Fruit fly (Drosophila melanogaster) whole organism, embryonic: ENCODE results near the gene Z600.

ENCODE experiments used
- Adf1 ChIP-seq: fragments of 200-800 bp; sonication (Bioruptor generic); IDR thresholded peaks from 2 replicates; pipeline ENCODE4 v1.3.6; 2022; ENCODE audit warnings: missing biosample characterization, missing genetic modification characterization
- Asciz ChIP-seq: fragments of 200-800 bp; sonication (Bioruptor generic); optimal IDR thresholded peaks from 2 replicates; lab custom pipeline; 2017; ENCODE audit warnings: missing biosample characterization, mild to moderate bottlenecking, missing genetic modification characterization, missing genetic modification reagents
- Awh ChIP-seq: fragments of 200-800 bp; sonication (Bioruptor generic); IDR thresholded peaks from 2 replicates; pipeline ENCODE4, ENCODE4 v1.3.6; 2022; ENCODE audit warnings: missing biosample characterization, missing genetic modification characterization
- BEAF-32 ChIP-seq: fragments of 200-800 bp; sonication (Bioruptor generic); optimal IDR thresholded peaks from 3 replicates; lab custom pipeline; 2017; ENCODE audit warnings: missing biosample characterization, missing genetic modification characterization, mild to moderate bottlenecking, moderate library complexity, missing genetic modification reagents
- CG13424 ChIP-seq: fragments of 200-800 bp; sonication (Bioruptor generic); optimal IDR thresholded peaks from 2 replicates; lab custom pipeline; 2019; ENCODE audit warnings: missing biosample characterization, mild to moderate bottlenecking, missing genetic modification characterization, moderate library complexity
- CG15601 ChIP-seq: fragments of 200-800 bp; sonication (Bioruptor generic); optimal IDR thresholded peaks from 3 replicates; lab custom pipeline; 2019; ENCODE audit warnings: missing biosample characterization, mild to moderate bottlenecking, missing genetic modification characterization, moderate library complexity
- CG17385 ChIP-seq: fragments of 200-800 bp; sonication (Bioruptor generic); optimal IDR thresholded peaks from 3 replicates; lab custom pipeline; 2018; ENCODE audit warnings: missing biosample characterization, mild to moderate bottlenecking, missing genetic modification characterization
- CG18599 ChIP-seq: fragments of 200-800 bp; sonication (Bioruptor generic); optimal IDR thresholded peaks from 3 replicates; lab custom pipeline; 2017; ENCODE audit warnings: missing biosample characterization, missing genetic modification characterization, mild to moderate bottlenecking, moderate library complexity, missing genetic modification reagents
- CG2199 ChIP-seq: fragments of 200-800 bp; sonication (Bioruptor generic); IDR thresholded peaks from 3 replicates; pipeline ENCODE4 v1.3.6; 2022; ENCODE audit warnings: missing biosample characterization, missing genetic modification characterization
- CG34376 ChIP-seq: fragments of 200-800 bp; sonication (Bioruptor generic); optimal IDR thresholded peaks from 2 replicates; lab custom pipeline; 2018; ENCODE audit warnings: missing biosample characterization, mild to moderate bottlenecking, missing genetic modification characterization
- CG34422 ChIP-seq: fragments of 200-800 bp; sonication (Bioruptor generic); IDR thresholded peaks from 3 replicates; pipeline ENCODE4 v1.3.6; 2022; ENCODE audit warnings: missing biosample characterization, missing genetic modification characterization
- CG5180 ChIP-seq: fragments of 200-800 bp; sonication (Bioruptor generic); optimal IDR thresholded peaks from 3 replicates; lab custom pipeline; 2017; ENCODE audit warnings: missing biosample characterization, missing genetic modification characterization, mild to moderate bottlenecking, moderate library complexity, missing genetic modification reagents
- CG8290 ChIP-seq, 3 experiments: fragments of 200-800 bp; sonication (Bioruptor generic); optimal IDR thresholded peaks; 2 replicates each; lab custom pipeline; 2016 to 2019; ENCODE audit warnings: missing biosample characterization in 3 of 3, missing genetic modification characterization in 3 of 3, mild to moderate bottlenecking in 2 of 3, moderate library complexity in 1 of 3
- CG9609 ChIP-seq: fragments of 200-800 bp; sonication (Bioruptor generic); optimal IDR thresholded peaks from 3 replicates; lab custom pipeline; 2016; ENCODE audit warnings: missing biosample characterization, missing genetic modification characterization
- Deaf1 ChIP-seq: fragments of 200-800 bp; optimal IDR thresholded peaks from 3 replicates; lab custom pipeline; 2019; ENCODE audit warnings: missing biosample characterization, mild to moderate bottlenecking, missing genetic modification characterization, moderate library complexity
- Dip2 ChIP-seq: fragments of 200-800 bp; sonication (Bioruptor generic); IDR thresholded peaks from 2 replicates; pipeline ENCODE4 v1.3.6; 2022; ENCODE audit warnings: missing biosample characterization, missing genetic modification characterization
- Dll ChIP-seq: fragments of 200-800 bp; sonication (Bioruptor generic); IDR thresholded peaks from 4 replicates; pipeline ENCODE4 v1.3.6; 2022; ENCODE audit warnings: missing biosample characterization, missing genetic modification characterization; ENCODE audit not compliant: partially characterized antibody
- GATAe ChIP-seq: fragments of 200-800 bp; sonication (Bioruptor generic); conservative IDR thresholded peaks from 2 replicates; pipeline ENCODE4 v1.3.6; 2022; ENCODE audit warnings: missing biosample characterization, missing genetic modification characterization
- Med ChIP-seq: fragments of 200-800 bp; sonication (Bioruptor generic); peaks from one replicate; lab custom pipeline; 2016; ENCODE audit warnings: missing biosample characterization, missing genetic modification characterization, mild to moderate bottlenecking, inconsistent platforms, moderate library complexity
- Meics ChIP-seq: fragments of 200-800 bp; sonication (Bioruptor generic); optimal IDR thresholded peaks from 2 replicates; lab custom pipeline; 2017; ENCODE audit warnings: missing biosample characterization, mild to moderate bottlenecking, missing genetic modification characterization
- Nf-YB ChIP-seq: fragments of 200-800 bp; sonication (Bioruptor generic); optimal IDR thresholded peaks from 3 replicates; lab custom pipeline; 2019; ENCODE audit warnings: missing biosample characterization, mild to moderate bottlenecking, missing genetic modification characterization, moderate library complexity
- Oaz ChIP-seq: fragments of 200-800 bp; sonication (Bioruptor generic); IDR thresholded peaks from 2 replicates; pipeline ENCODE4 v1.3.6; 2022; ENCODE audit warnings: missing biosample characterization, missing genetic modification characterization
- Poxn ChIP-seq: fragments of 200-800 bp; sonication (Bioruptor generic); IDR thresholded peaks from 2 replicates; pipeline ENCODE4 v1.3.6; 2022; ENCODE audit warnings: missing biosample characterization, missing genetic modification characterization
- Spps ChIP-seq: fragments of 200-800 bp; sonication (Bioruptor generic); optimal IDR thresholded peaks from 2 replicates; lab custom pipeline; 2018; ENCODE audit warnings: missing biosample characterization, mild to moderate bottlenecking, missing genetic modification characterization
- Usf ChIP-seq: fragments of 200-800 bp; sonication (Bioruptor generic); optimal IDR thresholded peaks from 2 replicates; lab custom pipeline; 2017; ENCODE audit warnings: missing genotype, missing biosample characterization, missing genetic modification characterization
- chm ChIP-seq: fragments of 200-800 bp; sonication (Bioruptor generic); IDR thresholded peaks from 2 replicates; pipeline ENCODE4 v1.3.6; 2022; ENCODE audit warnings: missing biosample characterization, missing genetic modification characterization
- cwo ChIP-seq: fragments of 200-800 bp; sonication (Bioruptor generic); optimal IDR thresholded peaks from 3 replicates; lab custom pipeline; 2017; ENCODE audit warnings: missing biosample characterization, missing genetic modification characterization, mild to moderate bottlenecking, moderate library complexity, missing genetic modification reagents
- exex ChIP-seq: fragments of 200-800 bp; sonication (Bioruptor generic); optimal IDR thresholded peaks from 4 replicates; lab custom pipeline; 2018; ENCODE audit warnings: missing biosample characterization, mild to moderate bottlenecking, missing genetic modification characterization, moderate library complexity
- fd3F ChIP-seq: fragments of 200-800 bp; sonication (Bioruptor generic); optimal IDR thresholded peaks from 2 replicates; lab custom pipeline; 2018; ENCODE audit warnings: missing biosample characterization, mild to moderate bottlenecking, missing genetic modification characterization, moderate library complexity
- lab ChIP-seq: fragments of 200-800 bp; sonication (Bioruptor generic); optimal IDR thresholded peaks from 3 replicates; lab custom pipeline; 2017; ENCODE audit warnings: missing biosample characterization, missing genetic modification characterization, mild to moderate bottlenecking, moderate library complexity, missing genetic modification reagents
- mirr ChIP-seq: fragments of 200-800 bp; sonication (Bioruptor generic); optimal IDR thresholded peaks from 3 replicates; lab custom pipeline; 2018; ENCODE audit warnings: missing biosample characterization, mild to moderate bottlenecking, missing genetic modification characterization
- pb ChIP-seq: fragments of 200-800 bp; sonication (Bioruptor generic); optimal IDR thresholded peaks from 3 replicates; lab custom pipeline; 2016; ENCODE audit warnings: missing biosample characterization, missing genetic modification characterization
- prd ChIP-seq, 3 experiments: fragments of >200 bp in 2 of 3; fragments of 200-800 bp in 1 of 3; sonication (Bioruptor generic) in 1 of 3; optimal IDR thresholded peaks in 2 of 3; IDR thresholded peaks in 1 of 3; 2 replicates in 2 of 3; 3 replicates in 1 of 3; pipeline versions ENCODE4 v1.3.6 to Lab custom; 2017 to 2022; ENCODE audit warnings: missing biosample characterization in 1 of 3, missing genetic modification characterization in 1 of 3
- salm ChIP-seq: fragments of 200-800 bp; sonication (Bioruptor generic); optimal IDR thresholded peaks from 2 replicates; lab custom pipeline; 2018; ENCODE audit warnings: missing biosample characterization, mild to moderate bottlenecking, missing genetic modification characterization
- so ChIP-seq: fragments of 200-800 bp; sonication (Bioruptor generic); IDR thresholded peaks from 3 replicates; pipeline ENCODE4 v1.3.6; 2022; ENCODE audit warnings: missing biosample characterization, missing genetic modification characterization
- sob ChIP-seq: fragments of 200-800 bp; sonication (Bioruptor generic); IDR thresholded peaks from 2 replicates; pipeline ENCODE4 v1.3.6; 2022; ENCODE audit warnings: missing biosample characterization, missing genetic modification characterization
- stc ChIP-seq: fragments of 200-800 bp; sonication (Bioruptor generic); IDR thresholded peaks from 2 replicates; pipeline ENCODE4 v1.3.6; 2022; ENCODE audit warnings: missing biosample characterization, missing genetic modification characterization
- stwl ChIP-seq: fragments of 200-800 bp; sonication (Bioruptor generic); optimal IDR thresholded peaks from 3 replicates; lab custom pipeline; 2018; ENCODE audit warnings: missing biosample characterization, mild to moderate bottlenecking, missing genetic modification characterization, moderate library complexity
- sug ChIP-seq: fragments of 200-800 bp; optimal IDR thresholded peaks from 2 replicates; lab custom pipeline; 2019; ENCODE audit warnings: missing biosample characterization, mild to moderate bottlenecking, missing genetic modification characterization, moderate library complexity

Z600 gene

DNA sequence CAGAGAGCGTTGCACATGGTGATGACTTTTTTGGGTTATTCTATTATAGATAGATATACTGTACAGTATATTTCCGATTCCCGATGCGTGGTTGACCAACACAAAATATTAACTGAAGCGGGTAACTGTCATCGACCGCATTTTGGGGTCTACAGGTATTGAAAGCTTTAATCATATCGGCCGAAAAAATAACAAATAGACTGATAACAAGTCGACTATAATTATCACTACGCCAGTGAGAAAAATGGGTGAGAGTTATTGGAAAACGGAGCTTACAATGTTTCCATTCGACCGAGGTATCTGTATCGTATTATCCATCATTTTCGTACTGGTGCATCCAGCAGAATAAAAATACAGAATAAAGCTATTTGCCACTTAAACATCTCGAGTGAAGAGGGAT is 9.5 kb downstream of the Z600 start:
- TF ChIP-seq Oaz (GFP tag; lab: Robert Waterston, UW) (no peak), pb (GFP tag; lab: Kevin White, UChicago) (no peak), GATAe (peak; percentile 42), Adf1 (GFP tag; lab: Robert Waterston, UW) (no peak), Dll (no peak), BEAF-32 (no peak), stc (GFP tag; lab: Robert Waterston, UW) (0 out of 2 replicates have a peak, but pooled peaks have one; percentile 19), chm (GFP tag; lab: Robert Waterston, UW) (no peak), Dip2 (no peak), sob (GFP tag; lab: Robert Waterston, UW) (no peak), Usf (GFP tag; lab: Kevin White, UChicago) (no peak), Med (GFP tag; lab: Kevin White, UChicago) (peak; percentile 29), prd (optimal IDR thresholded peaks at IDR 0.05; lab: Kevin White, UChicago) (no peak), prd (GFP tag; IDR thresholded peaks at IDR 0.05; lab: Robert Waterston, UW) (no peak), salm (tag; lab: Kevin White, UChicago) (no peak), Poxn (GFP tag; lab: Robert Waterston, UW) (no peak), Awh (no peak), stwl (tag; lab: Kevin White, UChicago) (no peak), CG13424 (tag; lab: Kevin White, UChicago) (no peak), Deaf1 (tag; lab: Kevin White, UChicago) (no peak), so (GFP tag; lab: Robert Waterston, UW) (no peak), CG34376 (GFP tag; lab: Kevin White, UChicago) (peak; percentile 12), lab (GFP tag; lab: Kevin White, UChicago) (peak; percentile 4), CG8290 (GFP tag; optimal IDR thresholded peaks at IDR 0.05; lab: Kevin White, UChicago) (no peak), CG8290 (tag; optimal IDR thresholded peaks at IDR 0.05; lab: Kevin White, UChicago) (peak in 1 of 2 experiments; percentile 17), sug (tag; lab: Kevin White, UChicago) (peak; percentile 3), CG2199 (GFP tag; lab: Robert Waterston, UW) (0 out of 3 replicates have a peak, but pooled peaks have one; percentile 56), mirr (peak; percentile 63), Spps (tag; lab: Kevin White, UChicago) (no peak), CG15601 (tag; lab: Kevin White, UChicago) (peak; percentile 32), exex (tag; lab: Kevin White, UChicago) (peak; percentile 76), Asciz (GFP tag; lab: Kevin White, UChicago) (no peak), Nf-YB (GFP tag; lab: Kevin White, UChicago) (no peak)

DNA sequence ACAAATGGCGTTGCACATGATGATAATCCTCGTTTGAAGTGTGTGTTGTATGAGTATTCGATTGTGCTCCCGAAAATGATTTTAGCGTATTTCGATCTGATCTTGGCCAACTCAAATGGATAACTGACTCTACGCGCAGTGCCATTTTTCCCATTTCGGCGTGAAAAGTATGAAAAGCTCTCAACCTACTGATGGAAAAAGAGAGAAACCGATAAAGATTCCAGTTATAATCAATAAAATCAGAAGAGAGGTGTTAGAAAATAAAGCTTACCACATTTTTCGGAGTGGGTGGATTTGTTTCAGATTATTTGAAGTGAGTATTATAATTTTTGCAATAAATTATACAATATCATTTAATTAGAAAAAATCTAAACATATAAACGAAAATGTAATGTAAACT is 10.6 kb downstream of the Z600 start, which contains the start of gene mex1:
Gene mex1, minus strand, starts transcription at position 101 of the 400 bp plus-strand sequence.
- TF ChIP-seq Meics (GFP tag; lab: Kevin White, UChicago) (peak; percentile 46), Poxn (GFP tag; lab: Robert Waterston, UW) (no peak), CG9609 (GFP tag; lab: Kevin White, UChicago) (no peak), CG18599 (GFP tag; lab: Kevin White, UChicago) (peak; percentile 9), cwo (GFP tag; lab: Kevin White, UChicago) (peak; percentile 30), CG34422 (GFP tag; lab: Robert Waterston, UW) (no peak), CG5180 (no peak), fd3F (GFP tag; lab: Kevin White, UChicago) (no peak), CG17385 (no peak)
